Fruit fly (Drosophila melanogaster) whole organism, embryonic: Measurements from ENCODE around the gene CG42578.
A peak's percentile ranks its signal among the peaks of the same experiment; 100 is the strongest.

ENCODE experiments used
- Asciz ChIP-seq: fragments of 200-800 bp; sonication (Bioruptor generic); optimal IDR thresholded peaks from 2 replicates; lab custom pipeline; 2017; ENCODE audit warnings: missing biosample characterization, mild to moderate bottlenecking, missing genetic modification characterization, missing genetic modification reagents
- CG10654 ChIP-seq: fragments of 200-800 bp; sonication (Bioruptor generic); optimal IDR thresholded peaks from 2 replicates; lab custom pipeline; 2016; ENCODE audit warnings: missing biosample characterization, missing genetic modification characterization
- CG11398 ChIP-seq: fragments of 200-800 bp; sonication (Bioruptor generic); optimal IDR thresholded peaks from 2 replicates; lab custom pipeline; 2016; ENCODE audit warnings: missing biosample characterization, missing genetic modification characterization
- CG11504 ChIP-seq: fragments of 200-800 bp; sonication (Bioruptor generic); optimal IDR thresholded peaks from 3 replicates; lab custom pipeline; 2019; ENCODE audit warnings: missing biosample characterization, mild to moderate bottlenecking, missing genetic modification characterization, moderate library complexity
- CG11695 ChIP-seq: fragments of 200-800 bp; sonication (Bioruptor generic); IDR thresholded peaks from 3 replicates; pipeline ENCODE4 v1.3.6; 2022; ENCODE audit warnings: missing biosample characterization, missing genetic modification characterization
- CG12236 ChIP-seq: fragments of 200-800 bp; sonication (Bioruptor generic); optimal IDR thresholded peaks from 2 replicates; lab custom pipeline; 2016; ENCODE audit warnings: missing biosample characterization, missing genetic modification characterization
- CG15073 ChIP-seq: fragments of 200-800 bp; sonication (Bioruptor generic); optimal IDR thresholded peaks from 2 replicates; lab custom pipeline; 2016; ENCODE audit warnings: missing biosample characterization, missing genetic modification characterization
- CG18764 ChIP-seq: fragments of 200-800 bp; sonication (Bioruptor generic); optimal IDR thresholded peaks from 3 replicates; lab custom pipeline; 2016; ENCODE audit warnings: missing biosample characterization, missing genetic modification characterization
- CG30403 ChIP-seq: fragments of 200-800 bp; sonication (Bioruptor generic); optimal IDR thresholded peaks from 3 replicates; lab custom pipeline; 2016; ENCODE audit warnings: missing biosample characterization, missing genetic modification characterization
- CG3163 ChIP-seq: fragments of 200-800 bp; sonication (Bioruptor generic); optimal IDR thresholded peaks from 3 replicates; lab custom pipeline; 2016; ENCODE audit warnings: missing biosample characterization, missing genetic modification characterization
- CG3407 ChIP-seq: fragments of 200-800 bp; sonication (Bioruptor generic); optimal IDR thresholded peaks from 2 replicates; lab custom pipeline; 2018; ENCODE audit warnings: missing biosample characterization, mild to moderate bottlenecking, missing genetic modification characterization
- CG34422 ChIP-seq: fragments of 200-800 bp; sonication (Bioruptor generic); IDR thresholded peaks from 3 replicates; pipeline ENCODE4 v1.3.6; 2022; ENCODE audit warnings: missing biosample characterization, missing genetic modification characterization
- CG7963 ChIP-seq: fragments of 200-800 bp; sonication (Bioruptor generic); IDR thresholded peaks from 3 replicates; pipeline ENCODE4 v1.3.6; 2022; ENCODE audit warnings: missing biosample characterization, missing genetic modification characterization; ENCODE audit not compliant: partially characterized antibody
- CG8089 ChIP-seq: fragments of 200-800 bp; sonication (Bioruptor generic); optimal IDR thresholded peaks from 3 replicates; lab custom pipeline; 2016; ENCODE audit warnings: missing biosample characterization, missing genetic modification characterization
- CG9609 ChIP-seq: fragments of 200-800 bp; sonication (Bioruptor generic); optimal IDR thresholded peaks from 3 replicates; lab custom pipeline; 2016; ENCODE audit warnings: missing biosample characterization, missing genetic modification characterization
- CG9932 ChIP-seq: fragments of 200-800 bp; sonication (Bioruptor generic); IDR thresholded peaks from 2 replicates; pipeline ENCODE4 v1.3.6; 2022; ENCODE audit warnings: missing biosample characterization, missing genetic modification characterization
- CTCF ChIP-seq: fragments of 200-800 bp; sonication (Bioruptor generic); optimal IDR thresholded peaks from 2 replicates; lab custom pipeline; 2017; ENCODE audit warnings: missing biosample characterization, mild to moderate bottlenecking, missing genetic modification characterization, moderate library complexity
- Chrac-16 ChIP-seq: fragments of 200-800 bp; sonication (Bioruptor generic); optimal IDR thresholded peaks from 3 replicates; lab custom pipeline; 2016; ENCODE audit warnings: missing biosample characterization, missing genetic modification characterization
- CoRest ChIP-seq: fragments of 200-800 bp; sonication (Bioruptor generic); optimal IDR thresholded peaks from 3 replicates; lab custom pipeline; 2018; ENCODE audit warnings: missing biosample characterization, mild to moderate bottlenecking, missing genetic modification characterization, moderate library complexity
- Dfd ChIP-seq, 2 experiments: fragments of >200 bp; optimal IDR thresholded peaks; 2 replicates each; lab custom pipeline; 2017; ENCODE audit warnings: missing biosample characterization in 2 of 2, missing genetic modification characterization in 2 of 2
- Eip74EF ChIP-seq, 2 experiments: fragments of 200-800 bp in 1 of 2; fragments of >200 bp in 1 of 2; sonication (Bioruptor generic) in 1 of 2; optimal IDR thresholded peaks; 2 replicates each; lab custom pipeline; 2017 to 2019; ENCODE audit warnings: missing biosample characterization in 2 of 2, missing genetic modification characterization in 2 of 2, mild to moderate bottlenecking in 1 of 2, moderate library complexity in 1 of 2
- Elba2 ChIP-seq: fragments of 200-800 bp; sonication (Bioruptor generic); optimal IDR thresholded peaks from 3 replicates; lab custom pipeline; 2016; ENCODE audit warnings: missing biosample characterization, missing genetic modification characterization
- HLH4C ChIP-seq: fragments of 200-800 bp; sonication (Bioruptor generic); IDR thresholded peaks from 3 replicates; pipeline ENCODE4 v1.3.6; 2022; ENCODE audit warnings: missing biosample characterization, missing genetic modification characterization; ENCODE audit not compliant: partially characterized antibody
- HmgD ChIP-seq: fragments of 200-800 bp; sonication (Bioruptor generic); optimal IDR thresholded peaks from 3 replicates; lab custom pipeline; 2016; ENCODE audit warnings: missing biosample characterization, missing genetic modification characterization
- Hr3 ChIP-seq: fragments of 200-800 bp; sonication (Bioruptor generic); optimal IDR thresholded peaks from 3 replicates; lab custom pipeline; 2016; ENCODE audit warnings: missing biosample characterization, missing genetic modification characterization
- MESR4 ChIP-seq: fragments of 200-800 bp; sonication (Bioruptor generic); optimal IDR thresholded peaks from 2 replicates; lab custom pipeline; 2018; ENCODE audit warnings: missing biosample characterization, mild to moderate bottlenecking, missing genetic modification characterization, moderate library complexity
- NC2α ChIP-seq: fragments of 200-800 bp; sonication (Bioruptor generic); optimal IDR thresholded peaks from 2 replicates; lab custom pipeline; 2016; ENCODE audit warnings: missing biosample characterization, missing genetic modification characterization
- NK7.1 ChIP-seq: fragments of 200-800 bp; sonication (Bioruptor generic); optimal IDR thresholded peaks from 3 replicates; lab custom pipeline; 2016; ENCODE audit warnings: missing biosample characterization, missing genetic modification characterization
- Rfx ChIP-seq: fragments of 200-800 bp; sonication (Bioruptor generic); IDR thresholded peaks from 2 replicates; pipeline ENCODE4 v1.3.6; 2022; ENCODE audit warnings: missing biosample characterization, missing genetic modification characterization
- Rx ChIP-seq: fragments of 200-800 bp; sonication (Bioruptor generic); IDR thresholded peaks from 2 replicates; pipeline ENCODE4 v1.3.6; 2022; ENCODE audit warnings: missing biosample characterization, missing genetic modification characterization
- Ssrp ChIP-seq: fragments of 200-800 bp; sonication (Bioruptor generic); optimal IDR thresholded peaks from 2 replicates; lab custom pipeline; 2018; ENCODE audit warnings: missing biosample characterization, mild to moderate bottlenecking, missing genetic modification characterization, moderate library complexity
- ara ChIP-seq: fragments of 200-800 bp; sonication (Bioruptor generic); IDR thresholded peaks from 2 replicates; pipeline ENCODE4 v1.3.6; 2022; ENCODE audit warnings: missing biosample characterization, missing genetic modification characterization
- bsh ChIP-seq, 2 experiments: fragments of 200-800 bp; sonication (Bioruptor generic); optimal IDR thresholded peaks; 2 replicates each; lab custom pipeline; 2017 to 2018; ENCODE audit warnings: mild to moderate bottlenecking in 2 of 2, missing biosample characterization in 2 of 2, missing genetic modification characterization in 2 of 2, moderate library complexity in 1 of 2
- dimm ChIP-seq: fragments of 200-800 bp; sonication (Bioruptor generic); IDR thresholded peaks from 2 replicates; pipeline ENCODE4 v1.3.6; 2022; ENCODE audit warnings: missing biosample characterization, missing genetic modification characterization
- disco-r ChIP-seq: fragments of 200-800 bp; sonication (Bioruptor generic); optimal IDR thresholded peaks from 2 replicates; lab custom pipeline; 2016; ENCODE audit warnings: missing biosample characterization, missing genetic modification characterization
- ewg ChIP-seq: fragments of 200-800 bp; sonication (Bioruptor generic); optimal IDR thresholded peaks from 3 replicates; lab custom pipeline; 2017; ENCODE audit warnings: mild to moderate bottlenecking, missing biosample characterization, missing genetic modification reagents, missing genetic modification characterization
- gce ChIP-seq: fragments of 200-800 bp; sonication (Bioruptor generic); IDR thresholded peaks from 3 replicates; pipeline ENCODE4 v1.3.6; 2022; ENCODE audit warnings: missing biosample characterization, missing genetic modification characterization
- grn ChIP-seq: fragments of 200-800 bp; sonication (Bioruptor generic); optimal IDR thresholded peaks from 3 replicates; lab custom pipeline; 2017; ENCODE audit warnings: missing biosample characterization, missing genetic modification characterization
- hb ChIP-seq: fragments of 200-800 bp; sonication (Bioruptor generic); IDR thresholded peaks from 3 replicates; pipeline ENCODE4 v1.3.6; 2022; ENCODE audit warnings: missing biosample characterization, missing genetic modification characterization; ENCODE audit not compliant: partially characterized antibody
- mam ChIP-seq: fragments of 200-800 bp; sonication (Bioruptor generic); optimal IDR thresholded peaks from 3 replicates; lab custom pipeline; 2016; ENCODE audit warnings: missing biosample characterization, missing genetic modification characterization
- pan ChIP-seq, 4 experiments: fragments of >200 bp in 3 of 4; fragments of 200-800 bp in 1 of 4; sonication (Bioruptor generic) in 1 of 4; optimal IDR thresholded peaks in 3 of 4; IDR thresholded peaks in 1 of 4; 2 replicates each; pipeline versions ENCODE4 v1.3.6 to Lab custom; 2017 to 2022; ENCODE audit warnings: missing biosample characterization in 2 of 4, missing genetic modification characterization in 2 of 4, mixed read lengths in 1 of 4
- pfk ChIP-seq: fragments of 200-800 bp; sonication (Bioruptor generic); optimal IDR thresholded peaks from 2 replicates; lab custom pipeline; 2018; ENCODE audit warnings: missing biosample characterization, mild to moderate bottlenecking, missing genetic modification characterization, moderate library complexity
- scrt ChIP-seq: fragments of 200-800 bp; sonication (Bioruptor generic); optimal IDR thresholded peaks from 2 replicates; lab custom pipeline; 2018; ENCODE audit warnings: missing biosample characterization, mild to moderate bottlenecking, missing genetic modification characterization, moderate library complexity
- sens ChIP-seq: fragments of 200-800 bp; sonication (Bioruptor generic); peaks from one replicate; lab custom pipeline; 2016; ENCODE audit warnings: missing biosample characterization, missing genetic modification characterization
- slbo ChIP-seq: fragments of 200-800 bp; sonication (Bioruptor generic); IDR thresholded peaks from 2 replicates; pipeline ENCODE4 v1.3.6; 2022; ENCODE audit warnings: missing biosample characterization, missing genetic modification characterization
- stwl ChIP-seq: fragments of 200-800 bp; sonication (Bioruptor generic); optimal IDR thresholded peaks from 3 replicates; lab custom pipeline; 2018; ENCODE audit warnings: missing biosample characterization, mild to moderate bottlenecking, missing genetic modification characterization, moderate library complexity
- tna ChIP-seq: fragments of 200-800 bp; sonication (Bioruptor generic); IDR thresholded peaks from 2 replicates; pipeline ENCODE4 v1.3.6; 2022; ENCODE audit warnings: missing biosample characterization, missing genetic modification characterization; ENCODE audit not compliant: partially characterized antibody
- trh ChIP-seq: fragments of 200-800 bp; sonication (Bioruptor generic); optimal IDR thresholded peaks from 2 replicates; lab custom pipeline; 2016; ENCODE audit warnings: missing biosample characterization, missing genetic modification characterization
- zfh2 ChIP-seq: fragments of 200-800 bp; sonication (Bioruptor generic); optimal IDR thresholded peaks from 2 replicates; lab custom pipeline; 2016; ENCODE audit warnings: missing biosample characterization, missing genetic modification characterization

CG42578 gene

DNA sequence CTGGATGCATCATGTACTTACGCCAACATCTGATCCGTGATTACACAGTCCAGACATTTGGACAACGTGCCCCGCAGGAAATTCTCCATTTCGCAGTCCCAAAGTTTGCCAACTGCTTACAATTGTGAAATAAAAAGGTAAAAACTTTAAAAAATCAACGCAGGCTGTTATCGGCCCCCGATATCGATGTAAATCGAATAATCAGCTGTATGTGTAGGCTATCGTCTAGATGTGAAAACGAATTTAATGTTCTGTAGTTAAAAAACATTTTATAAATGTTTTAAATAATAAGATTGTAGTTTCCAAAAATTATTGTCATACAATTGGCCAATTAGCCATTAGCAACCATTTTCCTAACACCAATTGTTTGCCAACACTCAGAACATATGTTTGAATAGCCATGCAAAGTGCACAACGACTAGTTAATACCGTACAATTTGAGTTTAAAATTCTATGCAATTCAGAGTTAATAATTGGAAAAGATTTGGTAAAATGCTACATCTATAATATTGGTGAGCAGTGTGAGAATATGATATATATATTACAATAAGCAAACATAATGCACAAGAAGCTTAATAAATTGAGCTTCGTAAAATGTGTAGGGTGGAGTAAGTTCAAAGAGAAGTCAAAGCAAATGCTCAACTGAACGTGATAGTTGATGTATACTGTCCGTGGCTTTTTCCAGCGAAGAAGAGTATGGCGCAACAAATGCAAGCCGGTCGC, 16.5 kb upstream of the CG42578 start, which contains the start of the genes CG11710 and mal (continued):
- TF ChIP-seq dimm (GFP tag; lab: Robert Waterston, UW), result 0 out of 2 replicates have a peak, but pooled peaks have one; percentile 33
- TF ChIP-seq Elba2 (GFP tag; lab: Kevin White, UChicago), result no peak
- peak; percentile 8 for TF ChIP-seq CG3163
- TF ChIP-seq Hr3 (GFP tag; lab: Kevin White, UChicago), result peak; percentile 57
- TF ChIP-seq scrt (GFP tag; lab: Kevin White, UChicago), result peak; percentile 84
- peak; percentile 21 for TF ChIP-seq stwl (tag; lab: Kevin White, UChicago)
- TF ChIP-seq CG9932, result peak; percentile 78
- TF ChIP-seq CG34422 (GFP tag; lab: Robert Waterston, UW), result peak; percentile 77; the same call in 2 of the 3 replicates
- peak; percentile 83 for TF ChIP-seq CG30403 (GFP tag; lab: Kevin White, UChicago)
- TF ChIP-seq HmgD, result peak; percentile 12
- peak; percentile 55 for TF ChIP-seq CG8089 (GFP tag; lab: Kevin White, UChicago)
- no peak for TF ChIP-seq CG7963 (GFP tag; lab: Robert Waterston, UW)
- TF ChIP-seq CG15073, result no peak
- peak; percentile 33; the same call in 1 of the 3 replicates for TF ChIP-seq gce
- TF ChIP-seq grn (GFP tag; lab: Kevin White, UChicago), result no peak
- peak; percentile 73 for TF ChIP-seq NK7.1 (GFP tag; lab: Kevin White, UChicago)
- peak; percentile 88 for TF ChIP-seq CG11504 (tag; lab: Kevin White, UChicago)
- TF ChIP-seq slbo (GFP tag; lab: Robert Waterston, UW), result peak; percentile 73
- peak; percentile 8 for TF ChIP-seq MESR4 (GFP tag; lab: Kevin White, UChicago)
- peak; percentile 48 for TF ChIP-seq trh (GFP tag; lab: Kevin White, UChicago)
- TF ChIP-seq CG12236 (GFP tag; lab: Kevin White, UChicago), result no peak
- TF ChIP-seq CG18764 (GFP tag; lab: Kevin White, UChicago), result peak; percentile 69
- TF ChIP-seq pfk (GFP tag; lab: Kevin White, UChicago), result peak; percentile 14
- TF ChIP-seq NC2α, result no peak
- TF ChIP-seq disco-r (GFP tag; lab: Kevin White, UChicago), result no peak
- peak; percentile 37; the same call in 1 of the 2 replicates for TF ChIP-seq ara (GFP tag; lab: Robert Waterston, UW)
- TF ChIP-seq CG9609, result peak; percentile 37
- TF ChIP-seq CoRest (tag; lab: Kevin White, UChicago), result peak; percentile 84
- TF ChIP-seq Rfx, result peak; percentile 84
- peak; percentile 38 for TF ChIP-seq CG11398 (GFP tag; lab: Kevin White, UChicago)
- TF ChIP-seq tna (GFP tag; lab: Robert Waterston, UW), result peak; percentile 33; the same call in 1 of the 2 replicates
- peak; percentile 40 to 69 for TF ChIP-seq bsh (GFP tag; optimal IDR thresholded peaks at IDR 0.05; lab: Kevin White, UChicago)
- no peak for TF ChIP-seq Ssrp (tag; lab: Kevin White, UChicago)
- TF ChIP-seq HLH4C (GFP tag; lab: Robert Waterston, UW), result peak; percentile 51; the same call in 1 of the 3 replicates
- TF ChIP-seq CG10654, result peak; percentile 72
- peak; percentile 42 for TF ChIP-seq ewg
- TF ChIP-seq sens (GFP tag; lab: Kevin White, UChicago), result peak; percentile 95
- peak; percentile 74 for TF ChIP-seq mam (GFP tag; lab: Kevin White, UChicago)
- no peak for TF ChIP-seq Eip74EF (GFP tag; optimal IDR thresholded peaks at IDR 0.05; lab: Kevin White, UChicago)
- no peak; the same call in 1 of the 2 replicates for TF ChIP-seq Rx
- peak; percentile 5 for TF ChIP-seq CTCF (GFP tag; lab: Kevin White, UChicago)
- no peak for TF ChIP-seq Asciz (GFP tag; lab: Kevin White, UChicago)
- no peak for TF ChIP-seq hb (GFP tag; lab: Robert Waterston, UW)
- TF ChIP-seq zfh2, result peak; percentile 73
- TF ChIP-seq CG3407 (GFP tag; lab: Kevin White, UChicago), result no peak
- peak; percentile 79; the same call in 2 of the 3 replicates for TF ChIP-seq CG11695 (GFP tag; lab: Robert Waterston, UW)
- peak; percentile 65 for TF ChIP-seq Chrac-16 (GFP tag; lab: Kevin White, UChicago)
- TF ChIP-seq pan (optimal IDR thresholded peaks at IDR 0.05; lab: Kevin White, UChicago), result no peak
- TF ChIP-seq pan (GFP tag; optimal IDR thresholded peaks at IDR 0.05 in 1 of 2, IDR thresholded peaks at IDR 0.05 in 1 of 2), result peak in 1 of 2 experiments; percentile 64
- TF ChIP-seq Dfd (GFP tag; optimal IDR thresholded peaks at IDR 0.05; lab: Kevin White, UChicago), result no peak
